Worm (Caenorhabditis elegans) whole organism, L1 larva: ENCODE results near the gene his-3.

Source experiments
- lin-13 ChIP-seq: fragments of 150-350 bp; optimal IDR thresholded peaks from 2 replicates; lab custom pipeline; 2014; ENCODE audit warnings: missing biosample characterization, missing genetic modification reagents, missing genetic modification characterization
- lin-39 ChIP-seq: fragments of 150-350 bp; optimal IDR thresholded peaks from 2 replicates; lab custom pipeline; 2014; ENCODE audit warnings: missing biosample characterization, missing genetic modification reagents, missing genetic modification characterization
- mdl-1 ChIP-seq, 2 experiments: fragments of 150-350 bp; optimal IDR thresholded peaks; 2 replicates each; lab custom pipeline; 2014 to 2017; ENCODE audit warnings: missing biosample characterization in 2 of 2, missing genetic modification characterization in 2 of 2, inconsistent platforms in 1 of 2
- mep-1 ChIP-seq: fragments of 150-350 bp; optimal IDR thresholded peaks from 2 replicates; lab custom pipeline; 2014; ENCODE audit warnings: missing biosample characterization, missing genetic modification characterization
- nhr-11 ChIP-seq: fragments of 150-350 bp; optimal IDR thresholded peaks from 2 replicates; lab custom pipeline; 2014; ENCODE audit warnings: missing biosample characterization, missing genetic modification characterization
- nhr-90 ChIP-seq: sonication (generic microtip); optimal IDR thresholded peaks from 2 replicates; lab custom pipeline; 2016; ENCODE audit warnings: mild to moderate bottlenecking, missing genetic modification characterization, missing compliant biosample characterization; ENCODE audit not compliant: poor library complexity
- sptf-1 ChIP-seq: fragments of 150-350 bp; optimal IDR thresholded peaks from 2 replicates; lab custom pipeline; 2014; ENCODE audit warnings: missing biosample characterization, missing genetic modification characterization
- tbx-2 ChIP-seq: sonication (generic microtip); optimal IDR thresholded peaks from 2 replicates; lab custom pipeline; 2016; ENCODE audit warnings: missing genetic modification characterization, missing compliant biosample characterization

DNA sequence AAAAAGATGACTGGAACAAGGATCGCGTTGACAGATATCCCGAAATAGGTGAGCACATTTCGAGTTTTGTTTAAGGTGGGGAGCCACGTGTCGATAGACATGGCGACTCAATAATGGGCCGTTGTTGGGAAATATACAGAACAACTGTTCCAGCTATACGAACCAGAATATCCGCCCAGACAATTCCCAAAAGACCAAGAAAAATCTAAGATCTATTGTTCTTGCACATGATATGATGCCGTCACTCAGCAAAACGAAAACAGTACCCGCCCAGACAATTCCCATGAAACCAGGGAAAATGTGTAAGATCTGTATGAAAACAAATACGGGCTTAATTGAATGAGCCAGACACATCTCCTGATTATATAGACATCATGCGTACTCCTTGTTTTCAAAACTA lies 33.1 kb upstream of the his-3 start, which contains the start of gene str-231:
- TF ChIP-seq lin-39 (tag; lab: Kevin White, UChicago) (no peak), nhr-11 (tag; lab: Kevin White, UChicago) (no peak), lin-13 (no peak), tbx-2 (tag; lab: Kevin White, UChicago) (no peak), sptf-1 (tag; lab: Kevin White, UChicago) (no peak), nhr-90 (tag; lab: Kevin White, UChicago) (no peak), mep-1 (tag; lab: Kevin White, UChicago) (no peak), mdl-1 (tag; optimal IDR thresholded peaks at IDR 0.05; lab: Kevin White, UChicago) (no peak)
